Fruit fly (Drosophila melanogaster) Kc167 (cell line): ENCODE data around the gene SclA.

Experiments used
- Myc ChIP-seq: fragments of >200 bp; optimal IDR thresholded peaks from 2 replicates; lab custom pipeline; 2017; ENCODE audit warnings: missing external identifiers
- Sin3A ChIP-seq: fragments of >200 bp; optimal IDR thresholded peaks from 2 replicates; lab custom pipeline; 2018; ENCODE audit warnings: missing external identifiers
- h ChIP-seq: fragments of >200 bp; optimal IDR thresholded peaks from 3 replicates; lab custom pipeline; 2018; ENCODE audit warnings: missing external identifiers
- insv ChIP-seq: fragments of >200 bp; optimal IDR thresholded peaks from 3 replicates; lab custom pipeline; 2018; ENCODE audit warnings: missing external identifiers
- psq ChIP-seq: fragments of >200 bp; optimal IDR thresholded peaks from 2 replicates; lab custom pipeline; 2017; ENCODE audit warnings: missing external identifiers
- ttk ChIP-seq: sonication (Bioruptor generic); optimal IDR thresholded peaks from 2 replicates; lab custom pipeline; 2017; ENCODE audit warnings: missing external identifiers

Gene SclA

dm6 chr2L:16882871-16883849 is 45.4 kb downstream of the SclA start:
- TF ChIP-seq h (lab: Kevin White, UChicago) (no peak), psq (lab: Kevin White, UChicago) (no peak), insv (lab: Kevin White, UChicago) (no peak), Sin3A (lab: Kevin White, UChicago) (no peak), ttk (lab: Kevin White, UChicago) (no peak), Myc (lab: Kevin White, UChicago) (no peak)

DNA sequence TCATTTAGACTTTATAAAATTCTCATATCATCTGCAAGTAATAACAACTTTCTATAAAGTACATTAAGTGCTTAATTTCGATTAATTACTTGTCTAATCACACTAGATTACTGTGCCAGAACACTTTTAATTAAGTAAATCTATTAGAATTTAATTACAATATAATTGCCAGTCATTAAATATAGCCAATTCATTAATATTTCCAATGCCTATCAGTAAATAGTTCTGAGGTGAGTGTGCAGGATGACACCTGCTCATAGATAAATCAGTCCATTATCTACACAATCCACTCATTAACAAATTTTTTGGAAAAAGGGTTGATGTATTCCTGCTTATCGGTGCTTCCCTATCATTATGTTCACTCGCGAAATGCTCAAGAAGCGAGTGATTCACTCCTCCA is 46.9 kb downstream of the SclA start:
- TF ChIP-seq psq (lab: Kevin White, UChicago) = no peak
- no peak for TF ChIP-seq insv (lab: Kevin White, UChicago)
- no peak for TF ChIP-seq ttk (lab: Kevin White, UChicago)
- no peak for TF ChIP-seq Myc (lab: Kevin White, UChicago)
- TF ChIP-seq h (lab: Kevin White, UChicago) = no peak
- TF ChIP-seq Sin3A (lab: Kevin White, UChicago) = no peak

- TF ChIP-seq h (lab: Kevin White, UChicago) (no peak), Myc (lab: Kevin White, UChicago) (no peak), Sin3A (lab: Kevin White, UChicago) (no peak), insv (lab: Kevin White, UChicago) (no peak), psq (lab: Kevin White, UChicago) (no peak), ttk (lab: Kevin White, UChicago) (no peak)
These were observed 47.6 kb downstream of the SclA start for dm6 chr2L:16885347-16885746.

- TF ChIP-seq Sin3A (lab: Kevin White, UChicago) (no peak), h (lab: Kevin White, UChicago) (no peak), Myc (lab: Kevin White, UChicago) (no peak), ttk (lab: Kevin White, UChicago) (no peak)
These were observed 48.7 kb downstream of the SclA start for dm6 chr2L:16886459-16886858.

- TF ChIP-seq h (lab: Kevin White, UChicago) (no peak), psq (lab: Kevin White, UChicago) (no peak), Myc (lab: Kevin White, UChicago) (no peak), insv (lab: Kevin White, UChicago) (no peak), Sin3A (lab: Kevin White, UChicago) (no peak), ttk (lab: Kevin White, UChicago) (no peak)
These were observed 50.1 kb downstream of the SclA start, which contains the start of the genes osi and tweek for dm6 chr2L:16887660-16888573. Gene osi, minus strand, starts transcription at chr2L:16887966. Gene tweek, plus strand, starts transcription at chr2L:16888490.

DNA sequence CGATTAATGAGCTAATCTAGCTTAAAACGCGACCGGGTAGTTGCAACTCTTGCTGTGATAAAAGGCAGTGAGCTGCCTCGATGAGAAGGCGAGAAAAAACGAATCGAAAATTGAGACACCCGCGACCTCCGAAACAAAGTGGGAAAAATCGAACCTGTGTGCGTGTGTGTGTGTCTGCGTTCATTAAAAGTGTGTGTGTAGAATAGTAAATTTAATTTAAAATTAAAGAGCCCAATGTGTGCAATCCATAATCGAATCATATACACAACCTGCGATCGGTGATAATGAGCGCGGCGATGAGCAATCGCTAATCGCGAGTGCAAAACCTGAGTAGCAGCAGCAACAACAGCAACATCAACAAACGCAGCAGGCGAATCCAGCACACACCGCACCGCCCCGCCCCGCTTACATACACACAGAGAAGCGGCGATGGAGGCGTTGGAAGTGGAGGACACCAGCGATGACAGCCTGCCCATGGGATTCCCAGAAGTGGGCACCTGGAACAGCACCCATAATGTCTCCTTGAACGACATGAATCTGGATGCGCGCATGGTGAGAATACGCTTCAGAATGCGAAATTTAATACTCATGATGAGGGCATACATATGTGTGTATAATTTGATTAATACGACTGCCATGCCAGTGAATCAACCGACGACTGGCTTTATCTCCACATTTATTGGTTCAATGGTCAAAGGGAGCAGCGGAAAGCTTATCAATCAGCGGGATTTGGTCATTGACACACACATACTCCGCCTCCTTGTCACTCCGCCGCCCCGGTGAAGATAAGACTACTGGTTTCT is 51.0 kb downstream of the SclA start:
- TF ChIP-seq Sin3A (lab: Kevin White, UChicago) = no peak

dm6 chr2L:16889608-16890007 is 51.8 kb downstream of the SclA start, which contains the start of gene CG42556:
Gene CG42556, plus strand, starts transcription at chr2L:16889908.
- TF ChIP-seq Myc (lab: Kevin White, UChicago) (no peak), psq (lab: Kevin White, UChicago) (no peak), ttk (lab: Kevin White, UChicago) (no peak), h (lab: Kevin White, UChicago) (no peak), insv (lab: Kevin White, UChicago) (no peak), Sin3A (lab: Kevin White, UChicago) (no peak)
